Fruit fly (Drosophila melanogaster) Kc167 (cell line): ENCODE data around the gene CG12607.

Experiments used
- Myc ChIP-seq: fragments of >200 bp; optimal IDR thresholded peaks from 2 replicates; lab custom pipeline; 2017; ENCODE audit warnings: missing external identifiers
- Sin3A ChIP-seq: fragments of >200 bp; optimal IDR thresholded peaks from 2 replicates; lab custom pipeline; 2018; ENCODE audit warnings: missing external identifiers
- insv ChIP-seq: fragments of >200 bp; optimal IDR thresholded peaks from 3 replicates; lab custom pipeline; 2018; ENCODE audit warnings: missing external identifiers
- psq ChIP-seq: fragments of >200 bp; optimal IDR thresholded peaks from 2 replicates; lab custom pipeline; 2017; ENCODE audit warnings: missing external identifiers

DNA sequence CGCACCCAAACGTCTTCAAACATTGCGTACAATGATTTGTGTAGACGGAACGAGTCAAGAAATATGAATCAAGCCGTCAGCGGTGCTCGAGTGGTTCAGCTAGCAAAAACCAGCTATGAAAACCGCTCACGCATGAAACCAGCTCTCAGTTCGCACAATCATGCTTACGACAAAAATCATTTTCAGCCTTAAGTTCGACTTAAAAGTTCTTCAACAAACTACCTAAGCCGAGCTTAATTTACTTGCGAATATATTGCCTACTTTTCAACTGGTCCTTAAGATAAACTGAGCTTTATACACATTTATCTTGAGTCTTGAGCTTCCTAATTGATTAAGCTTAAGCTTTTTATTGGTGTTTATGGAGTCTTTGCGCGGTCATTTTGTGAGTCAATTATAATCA, 6.2 kb upstream of the CG12607 start:
- TF ChIP-seq insv (lab: Kevin White, UChicago): no peak
- no peak for TF ChIP-seq Sin3A
- no peak for TF ChIP-seq psq
- no peak for TF ChIP-seq Myc
